Worm (Caenorhabditis elegans) whole organism, L4 larva: ENCODE results near the gene C25D7.10.

ENCODE experiments used
- aly-2 ChIP-seq: sonication (generic microtip); optimal IDR thresholded peaks from 2 replicates; lab custom pipeline; 2018; ENCODE audit warnings: missing biosample characterization, missing genetic modification characterization
- ama-1 ChIP-seq: fragments of 150-350 bp; optimal IDR thresholded peaks from 2 replicates; lab custom pipeline; 2014; ENCODE audit warnings: inconsistent platforms, mixed read lengths
- mep-1 ChIP-seq: fragments of 150-350 bp; sonication (generic microtip); optimal IDR thresholded peaks from 3 replicates; lab custom pipeline; 2014; ENCODE audit warnings: missing biosample characterization, missing genetic modification characterization
- nhr-111 ChIP-seq: fragments of 200-800 bp; sonication (Bioruptor generic); optimal IDR thresholded peaks from 2 replicates; lab custom pipeline; 2018; ENCODE audit warnings: mild to moderate bottlenecking, missing genetic modification characterization, missing compliant biosample characterization
- ztf-11 ChIP-seq: fragments of 150-350 bp; optimal IDR thresholded peaks from 2 replicates; lab custom pipeline; 2014; ENCODE audit warnings: missing biosample characterization, missing genetic modification characterization
- ztf-7 ChIP-seq: fragments of 150-350 bp; optimal IDR thresholded peaks from 2 replicates; lab custom pipeline; 2014; ENCODE audit warnings: missing biosample characterization, missing genetic modification characterization

DNA sequence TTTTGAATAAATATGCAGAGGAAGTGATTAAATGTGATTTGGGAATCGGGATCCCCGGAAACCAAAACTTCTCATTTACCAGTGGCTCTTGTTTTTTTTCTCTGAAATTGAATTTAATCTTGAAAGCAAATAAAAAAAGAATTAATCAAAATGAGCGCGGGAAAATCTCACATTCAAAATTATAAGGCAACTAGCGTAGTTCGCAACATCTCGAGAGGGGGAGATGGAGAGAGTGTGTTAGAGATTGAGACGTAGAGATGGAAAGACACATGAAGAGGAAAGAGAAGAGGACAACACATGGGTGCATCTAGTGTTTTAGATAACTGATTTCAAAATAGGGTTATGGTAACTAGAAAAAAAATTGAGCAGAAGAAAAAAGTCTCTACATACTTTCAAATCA, 19.2 kb upstream of the C25D7.10 start, which contains the start of gene sdc-3:
- TF ChIP-seq ztf-7 (no peak), ztf-11 (tag; lab: Kevin White, UChicago) (no peak), ama-1 (lab: Kevin White, UChicago) (no peak), nhr-111 (no peak), aly-2 (tag; lab: Kevin White, UChicago) (no peak), mep-1 (no peak)
